Fruit fly (Drosophila melanogaster): ENCODE data around the gene kst.

The kst gene

DNA sequence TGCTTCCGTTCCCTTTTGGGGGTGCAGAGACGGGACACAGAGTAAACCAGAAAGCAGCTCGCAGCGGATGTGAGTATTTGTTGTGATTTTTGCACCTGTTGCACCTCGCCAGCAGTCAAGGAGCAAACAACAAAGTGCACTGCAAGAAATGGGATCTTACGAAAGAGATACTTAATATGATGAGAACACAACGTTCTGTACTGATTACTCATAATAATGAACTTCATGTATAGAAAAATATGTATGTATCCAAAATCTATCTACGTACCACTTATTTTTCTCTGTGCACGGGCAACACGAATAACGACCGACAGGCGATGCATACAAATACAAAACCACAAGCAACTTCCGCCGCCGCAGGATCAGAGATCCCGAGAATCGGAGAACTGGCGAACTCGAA is 61.2 kb downstream of the kst start:
- TF ChIP-seq CG17328 (GFP tag; IDR thresholded peaks at IDR 0.05) (0 out of 2 replicates have a peak, but pooled peaks have one; percentile 14), Drgx (GFP tag; IDR thresholded peaks at IDR 0.05) (peak; percentile 63), CG6689 (GFP tag; IDR thresholded peaks at IDR 0.05) (no peak), corto (GFP tag; optimal IDR thresholded peaks at IDR 0.05) (peak; percentile 52), CG13775 (GFP tag; optimal IDR thresholded peaks at IDR 0.05) (peak; percentile 5), Scr (GFP tag; IDR thresholded peaks at IDR 0.05; ENCODE audit: partially characterized antibody) (no peak), zf30C (GFP tag; optimal IDR thresholded peaks at IDR 0.05) (peak; percentile 56), CG10267 (tag; optimal IDR thresholded peaks at IDR 0.05) (peak; percentile 1), Chrac-16 (GFP tag; optimal IDR thresholded peaks at IDR 0.05) (peak; percentile 23), Dek (tag; optimal IDR thresholded peaks at IDR 0.05) (no peak), CG2875 (GFP tag; optimal IDR thresholded peaks at IDR 0.05) (peak; percentile 3), CG15696 (tag; optimal IDR thresholded peaks at IDR 0.05) (peak; percentile 63), lilli (GFP tag; optimal IDR thresholded peaks at IDR 0.05) (peak; percentile 5), Hsf (GFP tag; optimal IDR thresholded peaks at IDR 0.05) (peak; percentile 15), schlank (tag; optimal IDR thresholded peaks at IDR 0.05) (no peak), CG1832 (GFP tag; optimal IDR thresholded peaks at IDR 0.05) (no peak), chn (GFP tag; optimal IDR thresholded peaks at IDR 0.05) (peak; percentile 24), CG7839 (tag; optimal IDR thresholded peaks at IDR 0.05) (peak; percentile 8), BEAF-32 (GFP tag; optimal IDR thresholded peaks at IDR 0.05) (no peak), CG1603 (tag; optimal IDR thresholded peaks at IDR 0.05) (peak; percentile 40), lola (GFP tag; optimal IDR thresholded peaks at IDR 0.05) (peak in 1 of 3 experiments; percentile 41), sc (optimal IDR thresholded peaks at IDR 0.05) (no peak), sc (GFP tag; optimal IDR thresholded peaks at IDR 0.05) (no peak), ac (GFP tag; optimal IDR thresholded peaks at IDR 0.05) (peak; percentile 55), dmrt11E (tag; optimal IDR thresholded peaks at IDR 0.05) (peak; percentile 68), lbe (GFP tag; optimal IDR thresholded peaks at IDR 0.05) (peak; percentile 80), MESR4 (GFP tag; optimal IDR thresholded peaks at IDR 0.05) (no peak), Blimp-1 (GFP tag; optimal IDR thresholded peaks at IDR 0.05) (peak; percentile 1), fd102C (GFP tag; optimal IDR thresholded peaks at IDR 0.05) (peak; percentile 11), gem (tag; optimal IDR thresholded peaks at IDR 0.05) (peak; percentile 30), sim (GFP tag; IDR thresholded peaks at IDR 0.05) (no peak), CG32767 (GFP tag; IDR thresholded peaks at IDR 0.05) (no peak), esg (GFP tag; conservative IDR thresholded peaks at IDR 0.05) (peak; percentile 8; the same call in 1 of the 2 replicates), CG18262 (tag; optimal IDR thresholded peaks at IDR 0.05) (peak; percentile 32), unpg (GFP tag; optimal IDR thresholded peaks at IDR 0.05) (peak; percentile 25), nom (GFP tag; optimal IDR thresholded peaks at IDR 0.05) (peak; percentile 85), grau (tag; optimal IDR thresholded peaks at IDR 0.05) (peak; percentile 7), bcd (GFP tag; optimal IDR thresholded peaks at IDR 0.05) (no peak), pita (GFP tag; optimal IDR thresholded peaks at IDR 0.05) (no peak), bab2 (GFP tag; optimal IDR thresholded peaks at IDR 0.05) (peak; percentile 4), Sox100B (GFP tag; optimal IDR thresholded peaks at IDR 0.05) (no peak), bsh (GFP tag; optimal IDR thresholded peaks at IDR 0.05) (peak; percentile 37 to 71), Xrp1 (GFP tag; IDR thresholded peaks at IDR 0.05) (peak; percentile 59; the same call in 1 of the 2 replicates), tin (GFP tag; optimal IDR thresholded peaks at IDR 0.05) (no peak), Xbp1 (GFP tag; optimal IDR thresholded peaks at IDR 0.05) (peak; percentile 9), Med (GFP tag) (peak; percentile 72), CG16863 (GFP tag; optimal IDR thresholded peaks at IDR 0.05) (peak; percentile 14), tx (GFP tag; optimal IDR thresholded peaks at IDR 0.05) (no peak), lov (optimal IDR thresholded peaks at IDR 0.05) (no peak), lov (GFP tag; IDR thresholded peaks at IDR 0.05) (0 out of 3 replicates have a peak, but pooled peaks have one; percentile 36)
